Fruit fly (Drosophila melanogaster) whole organism, embryonic: ENCODE measurements around the gene CG15475.

Experiments used
- Atf-2 ChIP-seq: fragments of 200-800 bp; sonication (Bioruptor generic); optimal IDR thresholded peaks from 2 replicates; lab custom pipeline; 2016; ENCODE audit warnings: missing biosample characterization, missing genetic modification characterization
- Bdp1 ChIP-seq: fragments of 200-800 bp; sonication (Bioruptor generic); optimal IDR thresholded peaks from 3 replicates; lab custom pipeline; 2016; ENCODE audit warnings: missing biosample characterization, missing genetic modification characterization
- Bteb2 ChIP-seq: fragments of 200-800 bp; sonication (Bioruptor generic); optimal IDR thresholded peaks from 2 replicates; lab custom pipeline; 2016; ENCODE audit warnings: missing biosample characterization, missing genetic modification characterization
- CG10654 ChIP-seq: fragments of 200-800 bp; sonication (Bioruptor generic); optimal IDR thresholded peaks from 2 replicates; lab custom pipeline; 2016; ENCODE audit warnings: missing biosample characterization, missing genetic modification characterization
- CG11093 ChIP-seq: fragments of 200-800 bp; sonication (Bioruptor generic); IDR thresholded peaks from 3 replicates; pipeline ENCODE4 v1.3.6; 2022; ENCODE audit warnings: missing biosample characterization, missing genetic modification characterization
- CG11247 ChIP-seq: fragments of 200-800 bp; sonication (Bioruptor generic); IDR thresholded peaks from 2 replicates; pipeline ENCODE4 v1.3.6; 2022; ENCODE audit warnings: missing biosample characterization, missing genetic modification characterization
- CG11398 ChIP-seq: fragments of 200-800 bp; sonication (Bioruptor generic); optimal IDR thresholded peaks from 2 replicates; lab custom pipeline; 2016; ENCODE audit warnings: missing biosample characterization, missing genetic modification characterization
- CG13123 ChIP-seq: fragments of 200-800 bp; sonication (Bioruptor generic); optimal IDR thresholded peaks from 2 replicates; lab custom pipeline; 2016; ENCODE audit warnings: missing biosample characterization, missing genetic modification characterization
- CG15479 ChIP-seq: fragments of 200-800 bp; sonication (Bioruptor generic); optimal IDR thresholded peaks from 3 replicates; lab custom pipeline; 2019; ENCODE audit warnings: missing biosample characterization, mild to moderate bottlenecking, missing genetic modification characterization, moderate library complexity
- CG1602 ChIP-seq: fragments of 200-800 bp; sonication (Bioruptor generic); optimal IDR thresholded peaks from 3 replicates; lab custom pipeline; 2016; ENCODE audit warnings: missing biosample characterization, missing genetic modification characterization
- CG18764 ChIP-seq: fragments of 200-800 bp; sonication (Bioruptor generic); optimal IDR thresholded peaks from 3 replicates; lab custom pipeline; 2016; ENCODE audit warnings: missing biosample characterization, missing genetic modification characterization
- CG2129 ChIP-seq: fragments of 200-800 bp; sonication (Bioruptor generic); IDR thresholded peaks from 2 replicates; pipeline ENCODE4 v1.3.6; 2022; ENCODE audit warnings: missing biosample characterization, missing genetic modification characterization; ENCODE audit not compliant: partially characterized antibody
- CG30403 ChIP-seq: fragments of 200-800 bp; sonication (Bioruptor generic); optimal IDR thresholded peaks from 3 replicates; lab custom pipeline; 2016; ENCODE audit warnings: missing biosample characterization, missing genetic modification characterization
- CG33213 ChIP-seq: fragments of 200-800 bp; sonication (Bioruptor generic); optimal IDR thresholded peaks from 3 replicates; lab custom pipeline; 2016; ENCODE audit warnings: missing biosample characterization, missing genetic modification characterization
- CG34422 ChIP-seq: fragments of 200-800 bp; sonication (Bioruptor generic); IDR thresholded peaks from 3 replicates; pipeline ENCODE4 v1.3.6; 2022; ENCODE audit warnings: missing biosample characterization, missing genetic modification characterization
- CG3838 ChIP-seq: fragments of 200-800 bp; sonication (Bioruptor generic); optimal IDR thresholded peaks from 3 replicates; lab custom pipeline; 2016; ENCODE audit warnings: missing biosample characterization, missing genetic modification characterization
- CG4328 ChIP-seq: fragments of 200-800 bp; sonication (Bioruptor generic); optimal IDR thresholded peaks from 3 replicates; lab custom pipeline; 2017; ENCODE audit warnings: missing biosample characterization, missing genetic modification reagents, missing genetic modification characterization
- CG4707 ChIP-seq: fragments of 200-800 bp; sonication (Bioruptor generic); optimal IDR thresholded peaks from 2 replicates; lab custom pipeline; 2018; ENCODE audit warnings: missing biosample characterization, mild to moderate bottlenecking, missing genetic modification characterization, moderate library complexity
- CG5180 ChIP-seq: fragments of 200-800 bp; sonication (Bioruptor generic); optimal IDR thresholded peaks from 3 replicates; lab custom pipeline; 2017; ENCODE audit warnings: missing biosample characterization, missing genetic modification characterization, mild to moderate bottlenecking, moderate library complexity, missing genetic modification reagents
- CG6175 ChIP-seq: fragments of 200-800 bp; sonication (Bioruptor generic); IDR thresholded peaks from 3 replicates; pipeline ENCODE4 v1.3.6; 2022; ENCODE audit warnings: missing biosample characterization, missing genetic modification characterization
- CG6813 ChIP-seq: fragments of 200-800 bp; sonication (Bioruptor generic); optimal IDR thresholded peaks from 2 replicates; lab custom pipeline; 2017; ENCODE audit warnings: missing biosample characterization, missing genetic modification characterization, mild to moderate bottlenecking, moderate library complexity, missing genetic modification reagents
- CG7928 ChIP-seq: fragments of 200-800 bp; sonication (Bioruptor generic); optimal IDR thresholded peaks from 2 replicates; lab custom pipeline; 2017; ENCODE audit warnings: missing biosample characterization, mild to moderate bottlenecking, missing genetic modification characterization
- CG9215 ChIP-seq: fragments of 200-800 bp; sonication (Bioruptor generic); IDR thresholded peaks from 2 replicates; pipeline ENCODE4 v1.3.6; 2022; ENCODE audit warnings: missing biosample characterization, missing genetic modification characterization
- CG9727 ChIP-seq: fragments of 200-800 bp; sonication (Bioruptor generic); optimal IDR thresholded peaks from 3 replicates; lab custom pipeline; 2017; ENCODE audit warnings: missing biosample characterization, mild to moderate bottlenecking, missing genetic modification characterization
- CHES-1-like ChIP-seq: fragments of 200-800 bp; sonication (Bioruptor generic); optimal IDR thresholded peaks from 2 replicates; lab custom pipeline; 2016; ENCODE audit warnings: missing biosample characterization, missing genetic modification characterization
- CrebB ChIP-seq: fragments of 200-800 bp; sonication (Bioruptor generic); optimal IDR thresholded peaks from 3 replicates; lab custom pipeline; 2018; ENCODE audit warnings: missing biosample characterization, mild to moderate bottlenecking, missing genetic modification characterization
- Mad ChIP-seq: fragments of 200-800 bp; sonication (Bioruptor generic); optimal IDR thresholded peaks from 2 replicates; lab custom pipeline; 2016; ENCODE audit warnings: missing biosample characterization, missing genetic modification characterization
- Spps ChIP-seq: fragments of 200-800 bp; sonication (Bioruptor generic); optimal IDR thresholded peaks from 2 replicates; lab custom pipeline; 2018; ENCODE audit warnings: missing biosample characterization, mild to moderate bottlenecking, missing genetic modification characterization
- Usf ChIP-seq: fragments of 200-800 bp; sonication (Bioruptor generic); optimal IDR thresholded peaks from 2 replicates; lab custom pipeline; 2017; ENCODE audit warnings: missing genotype, missing biosample characterization, missing genetic modification characterization
- bcd ChIP-seq: fragments of 200-800 bp; sonication (Bioruptor generic); optimal IDR thresholded peaks from 2 replicates; lab custom pipeline; 2017; ENCODE audit warnings: missing biosample characterization, mild to moderate bottlenecking, missing genetic modification characterization
- bowl ChIP-seq: fragments of 200-800 bp; sonication (Bioruptor generic); IDR thresholded peaks from 2 replicates; pipeline ENCODE4 v1.3.6; 2022; ENCODE audit warnings: missing biosample characterization, missing genetic modification characterization
- dan ChIP-seq: fragments of 200-800 bp; sonication (Bioruptor generic); IDR thresholded peaks from 2 replicates; pipeline ENCODE4 v1.3.6; 2022; ENCODE audit warnings: missing biosample characterization, missing genetic modification characterization
- grn ChIP-seq: fragments of 200-800 bp; sonication (Bioruptor generic); optimal IDR thresholded peaks from 3 replicates; lab custom pipeline; 2017; ENCODE audit warnings: missing biosample characterization, missing genetic modification characterization
- gro ChIP-seq: fragments of 200-800 bp; sonication (Bioruptor generic); optimal IDR thresholded peaks from 2 replicates; lab custom pipeline; 2016; ENCODE audit warnings: missing biosample characterization, missing genetic modification characterization
- inv ChIP-seq: fragments of 200-800 bp; sonication (Bioruptor generic); IDR thresholded peaks from 2 replicates; pipeline ENCODE4 v1.3.6; 2022; ENCODE audit warnings: missing biosample characterization, missing genetic modification characterization; ENCODE audit not compliant: partially characterized antibody
- ken ChIP-seq: fragments of 200-800 bp; sonication (Bioruptor generic); IDR thresholded peaks from 3 replicates; pipeline ENCODE4 v1.3.6; 2022; ENCODE audit warnings: missing biosample characterization, missing genetic modification characterization
- kni ChIP-seq: fragments of 200-800 bp; sonication (Bioruptor generic); optimal IDR thresholded peaks from 3 replicates; lab custom pipeline; 2017; ENCODE audit warnings: mild to moderate bottlenecking, missing biosample characterization, missing genetic modification reagents, missing genetic modification characterization
- mirr ChIP-seq: fragments of 200-800 bp; sonication (Bioruptor generic); optimal IDR thresholded peaks from 3 replicates; lab custom pipeline; 2018; ENCODE audit warnings: missing biosample characterization, mild to moderate bottlenecking, missing genetic modification characterization
- p53 ChIP-seq: fragments of 200-800 bp; sonication (Bioruptor generic); optimal IDR thresholded peaks from 2 replicates; lab custom pipeline; 2016; ENCODE audit warnings: missing biosample characterization, missing genetic modification characterization
- pnt ChIP-seq: fragments of 200-800 bp; sonication (Bioruptor generic); optimal IDR thresholded peaks from 3 replicates; lab custom pipeline; 2016; ENCODE audit warnings: missing biosample characterization, missing genetic modification characterization
- repo ChIP-seq: fragments of 200-800 bp; sonication (Bioruptor generic); optimal IDR thresholded peaks from 2 replicates; lab custom pipeline; 2016; ENCODE audit warnings: missing biosample characterization, missing genetic modification characterization
- shn ChIP-seq: fragments of 200-800 bp; sonication (Bioruptor generic); optimal IDR thresholded peaks from 3 replicates; lab custom pipeline; 2016; ENCODE audit warnings: missing biosample characterization, missing genetic modification characterization
- sim ChIP-seq: fragments of 200-800 bp; sonication (Bioruptor generic); IDR thresholded peaks from 2 replicates; pipeline ENCODE4 v1.3.6; 2022; ENCODE audit warnings: missing biosample characterization, missing genetic modification characterization
- sisA ChIP-seq: fragments of 200-800 bp; sonication (Bioruptor generic); IDR thresholded peaks from 2 replicates; pipeline ENCODE4 v1.3.6; 2022; ENCODE audit warnings: missing biosample characterization, missing genetic modification characterization
- slbo ChIP-seq: fragments of 200-800 bp; sonication (Bioruptor generic); IDR thresholded peaks from 2 replicates; pipeline ENCODE4 v1.3.6; 2022; ENCODE audit warnings: missing biosample characterization, missing genetic modification characterization
- sqz ChIP-seq: fragments of 200-800 bp; sonication (Bioruptor generic); optimal IDR thresholded peaks from 3 replicates; lab custom pipeline; 2018; ENCODE audit warnings: missing biosample characterization, mild to moderate bottlenecking, missing genetic modification characterization
- ttk ChIP-seq: fragments of 200-800 bp; sonication (Bioruptor generic); IDR thresholded peaks from 2 replicates; pipeline ENCODE4 v2.1.2; 2022; ENCODE audit warnings: missing biosample characterization, missing genetic modification characterization
- twi ChIP-seq: fragments of 200-800 bp; optimal IDR thresholded peaks from 2 replicates; lab custom pipeline; 2019; ENCODE audit warnings: missing biosample characterization, mild to moderate bottlenecking, missing genetic modification characterization, moderate library complexity
- zfh2 ChIP-seq: fragments of 200-800 bp; sonication (Bioruptor generic); optimal IDR thresholded peaks from 2 replicates; lab custom pipeline; 2016; ENCODE audit warnings: missing biosample characterization, missing genetic modification characterization

CG15475 gene

DNA sequence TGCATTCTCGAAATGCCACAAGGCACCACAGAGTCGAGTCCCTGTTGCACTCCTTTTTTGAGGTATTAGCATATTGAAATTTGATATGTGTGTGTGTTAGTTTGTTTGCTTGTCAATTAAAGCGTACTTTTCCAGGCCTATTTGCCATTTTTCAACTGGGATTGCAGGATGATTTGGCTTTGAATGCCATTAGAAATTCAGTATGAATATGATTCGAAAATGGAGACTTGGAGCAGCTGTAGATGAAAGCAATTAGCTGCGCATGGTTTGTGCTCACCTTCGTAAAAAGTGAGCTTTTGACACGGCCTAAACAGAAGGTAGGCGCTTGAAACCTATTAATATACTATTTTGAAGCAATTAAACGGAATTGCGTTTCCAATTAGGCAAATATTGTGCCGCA is 10.2 kb upstream of the CG15475 start, which contains the start of gene CG31677 (continued):
- no peak for TF ChIP-seq twi (tag; lab: Kevin White, UChicago)
- TF ChIP-seq grn (GFP tag; lab: Kevin White, UChicago) = no peak
- TF ChIP-seq CrebB (tag; lab: Kevin White, UChicago) = no peak
- TF ChIP-seq CG18764 (GFP tag; lab: Kevin White, UChicago) = no peak

DNA sequence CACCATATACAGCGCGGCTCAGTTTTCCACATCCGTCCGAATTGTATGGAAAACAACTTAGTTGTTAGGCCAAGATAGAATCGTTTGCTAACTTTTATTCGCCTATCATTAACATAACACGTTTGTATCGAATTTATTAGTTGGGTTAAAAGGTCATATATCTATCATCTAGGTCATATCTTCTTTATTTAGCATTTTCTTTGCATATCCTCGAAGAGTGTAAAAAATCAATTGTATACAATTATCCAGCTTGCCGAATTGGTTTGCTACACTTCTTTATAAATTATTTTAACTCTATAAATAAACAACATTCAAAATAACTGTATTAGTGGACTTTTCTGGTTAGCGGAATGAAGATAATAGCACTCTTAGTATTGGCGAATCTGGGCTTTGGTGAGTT is 19.9 kb downstream of the CG15475 start, which contains the start of gene CG17472:
CG17472 (plus strand) TSS at position 301 of the 400 bp plus-strand sequence.
- TF ChIP-seq ken (GFP tag; lab: Robert Waterston, UW) (no peak), Bdp1 (GFP tag; lab: Kevin White, UChicago) (no peak), Spps (no peak), mirr (GFP tag; lab: Kevin White, UChicago) (no peak), sim (GFP tag; lab: Robert Waterston, UW) (no peak), sqz (GFP tag; lab: Kevin White, UChicago) (no peak), kni (no peak), Bteb2 (GFP tag; lab: Kevin White, UChicago) (no peak), Atf-2 (GFP tag; lab: Kevin White, UChicago) (no peak)
- TF ChIP-seq, all 482 proteins: peak for 0

DNA sequence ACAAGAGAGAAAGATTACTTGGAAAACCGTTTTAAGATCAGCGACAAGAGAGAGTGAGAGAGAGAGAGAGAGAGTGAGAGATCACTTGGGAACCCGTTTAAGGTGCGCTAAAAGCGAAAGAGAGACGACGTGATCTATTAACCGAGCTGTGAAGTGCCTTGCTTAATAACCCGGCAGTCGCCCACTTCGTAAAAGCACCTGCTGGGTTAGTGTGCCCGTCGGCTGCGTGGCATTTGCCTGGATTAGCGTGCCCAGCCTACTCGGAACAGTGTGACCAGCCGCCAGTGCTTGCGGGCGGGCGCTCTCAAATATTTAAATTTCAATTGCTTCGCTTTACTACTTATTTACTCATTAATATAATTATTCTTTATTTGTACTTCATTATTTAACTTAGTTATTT is 24.1 kb downstream of the CG15475 start:
- TF ChIP-seq Usf (GFP tag; lab: Kevin White, UChicago) = no peak
- TF ChIP-seq zfh2 (GFP tag; lab: Kevin White, UChicago) = no peak
- TF ChIP-seq CG11398 = no peak
- TF ChIP-seq repo (GFP tag; lab: Kevin White, UChicago) = no peak
- TF ChIP-seq CG13123 = no peak
- TF ChIP-seq CG11093 (GFP tag; lab: Robert Waterston, UW) = no peak
- TF ChIP-seq sisA (GFP tag; lab: Robert Waterston, UW) = no peak
- TF ChIP-seq pnt (GFP tag; lab: Kevin White, UChicago) = no peak
- no peak for TF ChIP-seq Mad (GFP tag; lab: Kevin White, UChicago)
- TF ChIP-seq CG4328 = no peak
- TF ChIP-seq CG1602 (GFP tag; lab: Kevin White, UChicago) = no peak
- no peak for TF ChIP-seq bowl (GFP tag; lab: Robert Waterston, UW)
- TF ChIP-seq CG5180 (GFP tag; lab: Kevin White, UChicago) = no peak
- no peak for TF ChIP-seq p53
- no peak for TF ChIP-seq CHES-1-like (GFP tag; lab: Kevin White, UChicago)
- no peak for TF ChIP-seq shn (GFP tag; lab: Kevin White, UChicago)
- no peak for TF ChIP-seq CG7928 (GFP tag; lab: Kevin White, UChicago)
- TF ChIP-seq CG3838 (GFP tag; lab: Kevin White, UChicago) = no peak
- peak; percentile 43; the same call in 2 of the 3 replicates for TF ChIP-seq ken (GFP tag; lab: Robert Waterston, UW)
- no peak for TF ChIP-seq CG11247 (GFP tag; lab: Robert Waterston, UW)
- no peak for TF ChIP-seq inv (GFP tag; lab: Robert Waterston, UW)
- TF ChIP-seq CG4707 (GFP tag; lab: Kevin White, UChicago) = no peak
- no peak for TF ChIP-seq CG34422
- no peak for TF ChIP-seq CG30403 (GFP tag; lab: Kevin White, UChicago)
- TF ChIP-seq CG2129 (GFP tag; lab: Robert Waterston, UW) = no peak
- TF ChIP-seq slbo (GFP tag; lab: Robert Waterston, UW) = no peak; the same call in 1 of the 2 replicates
- TF ChIP-seq ttk = no peak
- peak; percentile 16 for TF ChIP-seq bcd (GFP tag; lab: Kevin White, UChicago)
- TF ChIP-seq CG33213 (GFP tag; lab: Kevin White, UChicago) = peak; percentile 92
- TF ChIP-seq CG9215 (GFP tag; lab: Robert Waterston, UW) = no peak
- TF ChIP-seq gro (GFP tag; lab: Kevin White, UChicago) = no peak
- TF ChIP-seq CG10654 = no peak
- TF ChIP-seq dan = no peak
- TF ChIP-seq CG6175 (GFP tag; lab: Robert Waterston, UW) = no peak
- no peak for TF ChIP-seq CG6813 (GFP tag; lab: Kevin White, UChicago)
- no peak for TF ChIP-seq CG15479 (GFP tag; lab: Kevin White, UChicago)
- TF ChIP-seq CG9727 (GFP tag; lab: Kevin White, UChicago) = peak; percentile 20
